Fruit fly (Drosophila melanogaster): Measurements from ENCODE around the gene Cul2.
A peak's percentile ranks its signal among the peaks of the same experiment; 100 is the strongest.

dm6 chr2L:21629149-21629813 is 29.3 kb upstream of the Cul2 start:
- no peak for TF ChIP-seq Dll (optimal IDR thresholded peaks at IDR 0.05)
- TF ChIP-seq psq (optimal IDR thresholded peaks at IDR 0.05): no peak
- TF ChIP-seq pan (optimal IDR thresholded peaks at IDR 0.05): no peak
- no peak for TF ChIP-seq usp (GFP tag; optimal IDR thresholded peaks at IDR 0.05)
- peak; percentile 87 for TF ChIP-seq CG8478 (optimal IDR thresholded peaks at IDR 0.05)
